Fruit fly (Drosophila melanogaster): ENCODE data around the gene CG17122.

- TF ChIP-seq Dll (optimal IDR thresholded peaks at IDR 0.05) (no peak), pan (optimal IDR thresholded peaks at IDR 0.05) (no peak), psq (optimal IDR thresholded peaks at IDR 0.05) (no peak), usp (GFP tag; optimal IDR thresholded peaks at IDR 0.05) (no peak)
These were observed 49.0 kb downstream of the CG17122 start for dm6 chr3L:20226153-20226552.

Measured in whole organism.